Worm (Caenorhabditis elegans) whole organism, young adult: ENCODE data around the gene K04C2.7.

Experiments used
- B0035.1 ChIP-seq: sonication (generic microtip); optimal IDR thresholded peaks from 2 replicates; lab custom pipeline; 2016; ENCODE audit warnings: missing genetic modification characterization, mild to moderate bottlenecking, missing compliant biosample characterization, missing genotype, missing genetic modification reagents
- B0336.3 ChIP-seq: fragments of 200-800 bp; sonication (Bioruptor generic); IDR thresholded peaks from 2 replicates; pipeline ENCODE4 v1.3.6; 2022; ENCODE audit warnings: missing genetic modification characterization, missing compliant biosample characterization
- C06A6.2 ChIP-seq: fragments of 200-800 bp; sonication (Bioruptor generic); conservative IDR thresholded peaks from 2 replicates; pipeline ENCODE4 v1.3.6; 2022; ENCODE audit warnings: missing genetic modification characterization, missing compliant biosample characterization
- C17E4.6 ChIP-seq: fragments of 200-800 bp; sonication (Bioruptor generic); IDR thresholded peaks from 2 replicates; pipeline ENCODE4 v1.3.6; 2022; ENCODE audit warnings: missing genetic modification reagents, missing genetic modification characterization, missing compliant biosample characterization
- F10E7.11 ChIP-seq: sonication (generic microtip); optimal IDR thresholded peaks from 2 replicates; lab custom pipeline; 2017; ENCODE audit warnings: mild to moderate bottlenecking, missing genetic modification characterization, moderate library complexity, missing compliant biosample characterization
- F52B5.7 ChIP-seq: sonication (generic microtip); optimal IDR thresholded peaks from 2 replicates; lab custom pipeline; 2016; ENCODE audit warnings: mild to moderate bottlenecking, missing genetic modification characterization, missing compliant biosample characterization
- F55B11.4 ChIP-seq: sonication (generic microtip); optimal IDR thresholded peaks from 2 replicates; lab custom pipeline; 2016; ENCODE audit warnings: missing compliant biosample characterization, missing genetic modification characterization, borderline replicate concordance; ENCODE audit not compliant: insufficient read depth
- T07F8.4 ChIP-seq: sonication (generic microtip); optimal IDR thresholded peaks from 2 replicates; lab custom pipeline; 2016; ENCODE audit warnings: mild to moderate bottlenecking, missing genetic modification characterization, moderate library complexity, missing compliant biosample characterization
- Y53G8AR.9 ChIP-seq: fragments of 200-800 bp; sonication (Bioruptor generic); conservative IDR thresholded peaks from 2 replicates; pipeline ENCODE4 v1.3.6; 2022; ENCODE audit warnings: missing genetic modification reagents, missing genetic modification characterization, missing compliant biosample characterization
- Y56A3A.18 ChIP-seq: fragments of 200-800 bp; sonication (Bioruptor generic); IDR thresholded peaks from 2 replicates; pipeline ENCODE4 v1.3.6; 2022; ENCODE audit warnings: missing genetic modification reagents, missing genetic modification characterization, missing compliant biosample characterization
- aptf-3 ChIP-seq: fragments of 200-800 bp; sonication (Bioruptor generic); IDR thresholded peaks from 2 replicates; pipeline ENCODE4 v1.3.6; 2022; ENCODE audit warnings: missing genetic modification characterization, missing compliant biosample characterization
- athp-1 ChIP-seq: sonication (generic microtip); optimal IDR thresholded peaks from 2 replicates; lab custom pipeline; 2017; ENCODE audit warnings: mild to moderate bottlenecking, missing genetic modification characterization, missing compliant biosample characterization
- attf-3 ChIP-seq: fragments of 200-800 bp; sonication (Bioruptor generic); conservative IDR thresholded peaks from 2 replicates; pipeline ENCODE4 v1.3.6; 2022; ENCODE audit warnings: missing genetic modification reagents, missing genetic modification characterization, missing compliant biosample characterization
- bed-1 ChIP-seq: fragments of 200-800 bp; sonication (Bioruptor generic); IDR thresholded peaks from 2 replicates; pipeline ENCODE4 v1.3.6; 2022; ENCODE audit warnings: missing genetic modification reagents, missing genetic modification characterization, missing compliant biosample characterization
- bed-2 ChIP-seq: fragments of 200-800 bp; sonication (Bioruptor generic); IDR thresholded peaks from 2 replicates; pipeline ENCODE4 v1.3.6; 2022; ENCODE audit warnings: missing genetic modification reagents, missing genetic modification characterization, missing compliant biosample characterization
- cebp-2 ChIP-seq: fragments of 200-800 bp; sonication (Bioruptor generic); IDR thresholded peaks from 2 replicates; pipeline ENCODE4 v1.3.6; 2022; ENCODE audit warnings: missing genetic modification characterization, missing compliant biosample characterization
- ceh-58 ChIP-seq: fragments of 200-800 bp; sonication (Bioruptor generic); IDR thresholded peaks from 2 replicates; pipeline ENCODE4 v1.3.6; 2022; ENCODE audit warnings: missing genetic modification characterization, missing compliant biosample characterization
- ceh-79 ChIP-seq: sonication (generic microtip); optimal IDR thresholded peaks from 2 replicates; lab custom pipeline; 2017; ENCODE audit warnings: mild to moderate bottlenecking, missing genetic modification characterization, missing compliant biosample characterization
- ceh-91 ChIP-seq: fragments of 200-800 bp; sonication (Bioruptor generic); IDR thresholded peaks from 2 replicates; pipeline ENCODE4 v1.3.6; 2022; ENCODE audit warnings: missing genetic modification reagents, missing genetic modification characterization, missing compliant biosample characterization
- die-1 ChIP-seq: sonication (generic microtip); optimal IDR thresholded peaks from 2 replicates; lab custom pipeline; 2016; ENCODE audit warnings: missing genotype, mild to moderate bottlenecking, missing genetic modification characterization, missing compliant biosample characterization
- efl-1 ChIP-seq: fragments of 150-350 bp; optimal IDR thresholded peaks from 2 replicates; lab custom pipeline; 2014; ENCODE audit warnings: missing biosample characterization, missing genetic modification reagents, missing genetic modification characterization
- egl-44 ChIP-seq: fragments of 200-800 bp; sonication (Bioruptor generic); IDR thresholded peaks from 2 replicates; pipeline ENCODE4 v1.3.6; 2022; ENCODE audit warnings: missing genetic modification reagents, missing genetic modification characterization, missing compliant biosample characterization
- ekl-4 ChIP-seq: fragments of 200-800 bp; sonication (Bioruptor generic); IDR thresholded peaks from 2 replicates; pipeline ENCODE4 v1.3.6; 2022; ENCODE audit warnings: missing genetic modification reagents, missing genetic modification characterization, missing compliant biosample characterization
- ets-4 ChIP-seq: fragments of 200-800 bp; sonication (Bioruptor generic); optimal IDR thresholded peaks from 2 replicates; lab custom pipeline; 2018; ENCODE audit warnings: mild to moderate bottlenecking, missing genetic modification characterization, missing compliant biosample characterization
- hsf-1 ChIP-seq: fragments of 200-800 bp; sonication (Bioruptor generic); IDR thresholded peaks from 2 replicates; pipeline ENCODE4 v1.3.6; 2022; ENCODE audit warnings: missing genetic modification reagents, missing genetic modification characterization, missing compliant biosample characterization
- let-526 ChIP-seq: fragments of 200-800 bp; sonication (Bioruptor generic); IDR thresholded peaks from 2 replicates; pipeline ENCODE4 v1.3.6; 2022; ENCODE audit warnings: missing genetic modification reagents, missing genetic modification characterization, missing compliant biosample characterization
- let-607 ChIP-seq, 2 experiments: fragments of 200-800 bp in 1 of 2; sonication (Bioruptor generic) in 1 of 2; sonication (generic microtip) in 1 of 2; optimal IDR thresholded peaks; 2 replicates each; lab custom pipeline; 2016 to 2018; ENCODE audit warnings: mild to moderate bottlenecking in 2 of 2, missing compliant biosample characterization in 2 of 2, missing genetic modification characterization in 2 of 2, moderate library complexity in 2 of 2, missing genotype in 1 of 2
- lin-35 ChIP-seq, 3 experiments: fragments of 150-350 bp in 2 of 3; sonication (generic microtip) in 1 of 3; optimal IDR thresholded peaks; 2 replicates each; lab custom pipeline; 2014 to 2018; ENCODE audit warnings: missing biosample characterization in 3 of 3, missing genetic modification characterization in 3 of 3, missing genetic modification reagents in 3 of 3
- madf-3 ChIP-seq: fragments of 200-800 bp; sonication (Bioruptor generic); IDR thresholded peaks from 2 replicates; pipeline ENCODE4 v1.3.6; 2022; ENCODE audit warnings: missing genetic modification reagents, missing genetic modification characterization, missing compliant biosample characterization
- mcd-1 ChIP-seq: fragments of 200-800 bp; sonication (Bioruptor generic); IDR thresholded peaks from 2 replicates; pipeline ENCODE4 v1.3.6; 2022; ENCODE audit warnings: missing genetic modification reagents, missing genetic modification characterization, missing compliant biosample characterization
- mel-28 ChIP-seq: sonication (generic microtip); optimal IDR thresholded peaks from 2 replicates; lab custom pipeline; 2016; ENCODE audit warnings: borderline replicate concordance, mild to moderate bottlenecking, missing genetic modification characterization, missing compliant biosample characterization
- mes-4 ChIP-seq: sonication (generic microtip); optimal IDR thresholded peaks from 2 replicates; lab custom pipeline; 2016; ENCODE audit warnings: missing genotype, missing genetic modification characterization, missing compliant biosample characterization
- nfyb-1 ChIP-seq: fragments of 200-800 bp; sonication (Bioruptor generic); IDR thresholded peaks from 2 replicates; pipeline ENCODE4 v1.3.6; 2022; ENCODE audit warnings: missing genetic modification reagents, missing genetic modification characterization, missing compliant biosample characterization
- nhr-80 ChIP-seq: sonication (generic microtip); optimal IDR thresholded peaks from 2 replicates; lab custom pipeline; 2016; ENCODE audit warnings: missing genetic modification characterization, missing compliant biosample characterization
- rec-8 ChIP-seq, 2 experiments: sonication (generic microtip); optimal IDR thresholded peaks; 2 replicates each; lab custom pipeline; 2016; ENCODE audit warnings: mild to moderate bottlenecking in 2 of 2, missing genetic modification characterization in 2 of 2, missing genetic modification reagents in 2 of 2, missing genotype in 2 of 2, missing biosample characterization in 1 of 2, missing compliant biosample characterization in 1 of 2, moderate library complexity in 1 of 2
- sea-2 ChIP-seq: fragments of 200-800 bp; sonication (Bioruptor generic); IDR thresholded peaks from 2 replicates; pipeline ENCODE4 v1.3.6; 2022; ENCODE audit warnings: missing genetic modification characterization, missing compliant biosample characterization
- snpc-1.1 ChIP-seq: sonication (generic microtip); optimal IDR thresholded peaks from 2 replicates; lab custom pipeline; 2017; ENCODE audit warnings: missing genetic modification characterization, mild to moderate bottlenecking, missing compliant biosample characterization, antibody characterized with exemption, moderate library complexity, missing genotype, missing genetic modification reagents; ENCODE audit not compliant: insufficient read depth
- snpc-1.3 ChIP-seq: sonication (generic microtip); optimal IDR thresholded peaks from 2 replicates; lab custom pipeline; 2017; ENCODE audit warnings: missing genetic modification characterization, mild to moderate bottlenecking, missing compliant biosample characterization, antibody characterized with exemption, moderate library complexity, missing genotype, missing genetic modification reagents; ENCODE audit not compliant: insufficient read depth
- snpc-4 ChIP-seq, 5 experiments: fragments of 150-350 bp in 1 of 5; sonication (generic microtip) in 4 of 5; optimal IDR thresholded peaks; 2 replicates each; lab custom pipeline; 2014 to 2018; ENCODE audit warnings: missing genetic modification characterization in 5 of 5, missing biosample characterization in 3 of 5, antibody characterized with exemption in 2 of 5, mild to moderate bottlenecking in 2 of 5, missing compliant biosample characterization in 2 of 5, missing genotype in 2 of 5, moderate library complexity in 2 of 5, missing genetic modification reagents in 1 of 5
- somi-1 ChIP-seq: fragments of 200-800 bp; sonication (Bioruptor generic); optimal IDR thresholded peaks from 2 replicates; lab custom pipeline; 2018; ENCODE audit warnings: mild to moderate bottlenecking, missing genetic modification characterization, missing compliant biosample characterization
- sptf-2 ChIP-seq: fragments of 200-800 bp; sonication (Bioruptor generic); optimal IDR thresholded peaks from 2 replicates; lab custom pipeline; 2018; ENCODE audit warnings: mild to moderate bottlenecking, missing genetic modification characterization, missing compliant biosample characterization
- tlf-1 ChIP-seq: fragments of 200-800 bp; sonication (Bioruptor generic); optimal IDR thresholded peaks from 2 replicates; lab custom pipeline; 2018; ENCODE audit warnings: mild to moderate bottlenecking, missing genetic modification characterization, missing compliant biosample characterization
- unc-62 ChIP-seq: fragments of 150-350 bp; optimal IDR thresholded peaks from 2 replicates; lab custom pipeline; 2014; ENCODE audit warnings: missing biosample characterization, missing genetic modification reagents, missing genetic modification characterization
- xnd-1 ChIP-seq: sonication (generic microtip); optimal IDR thresholded peaks from 2 replicates; lab custom pipeline; 2016; ENCODE audit warnings: missing genotype, missing genetic modification reagents, missing genetic modification characterization, missing compliant biosample characterization
- ztf-25 ChIP-seq: fragments of 200-800 bp; sonication (Bioruptor generic); IDR thresholded peaks from 2 replicates; pipeline ENCODE4 v1.3.6; 2022; ENCODE audit warnings: missing genetic modification reagents, missing genetic modification characterization, missing compliant biosample characterization
- ztf-26 ChIP-seq: sonication (generic microtip); optimal IDR thresholded peaks from 2 replicates; lab custom pipeline; 2017; ENCODE audit warnings: missing genetic modification characterization, missing compliant biosample characterization
- ztf-28 ChIP-seq: fragments of 200-800 bp; sonication (Bioruptor generic); IDR thresholded peaks from 2 replicates; pipeline ENCODE4 v1.3.6; 2022; ENCODE audit warnings: missing genetic modification reagents, missing genetic modification characterization, missing compliant biosample characterization

The K04C2.7 gene

ce11 chrIII:6888497-6888896 is 7.6 kb downstream of the K04C2.7 start (continued):
- no peak for TF ChIP-seq cebp-2 (GFP tag; lab: Robert Waterston, UW)
- TF ChIP-seq snpc-4 (GFP tag; optimal IDR thresholded peaks at IDR 0.05; lab: Kevin White, UChicago) = peak; percentile 16
- TF ChIP-seq snpc-4 (tag; optimal IDR thresholded peaks at IDR 0.05; lab: Kevin White, UChicago) = peak in 3 of 4 experiments; percentile 15 to 45 (median 31)
- peak in 1 of 2 experiments; percentile 43 for TF ChIP-seq rec-8 (tag; optimal IDR thresholded peaks at IDR 0.05; lab: Kevin White, UChicago)
- no peak for TF ChIP-seq ekl-4 (GFP tag; lab: Robert Waterston, UW)
- no peak for TF ChIP-seq unc-62 (GFP tag; lab: Kevin White, UChicago)
- no peak for TF ChIP-seq Y56A3A.18 (GFP tag; lab: Robert Waterston, UW)
- TF ChIP-seq C17E4.6 (GFP tag; lab: Robert Waterston, UW) = no peak
- TF ChIP-seq B0035.1 (tag; lab: Kevin White, UChicago) = no peak
- no peak for TF ChIP-seq sea-2 (GFP tag; lab: Robert Waterston, UW)
- TF ChIP-seq egl-44 (GFP tag; lab: Robert Waterston, UW) = 0 out of 2 replicates have a peak, but pooled peaks have one; percentile 83
- no peak for TF ChIP-seq somi-1 (GFP tag; lab: Kevin White, UChicago)
- TF ChIP-seq die-1 (tag; lab: Kevin White, UChicago) = peak; percentile 75
- peak; percentile 26 for TF ChIP-seq ztf-26 (tag; lab: Kevin White, UChicago)
- TF ChIP-seq C06A6.2 (GFP tag; lab: Robert Waterston, UW) = no peak
- no peak for TF ChIP-seq attf-3 (GFP tag; lab: Robert Waterston, UW)
- no peak for TF ChIP-seq ceh-91 (GFP tag; lab: Robert Waterston, UW)
- TF ChIP-seq nhr-80 = no peak
- TF ChIP-seq mcd-1 (GFP tag; lab: Robert Waterston, UW) = peak; percentile 43; the same call in 1 of the 2 replicates
- TF ChIP-seq mel-28 (tag; lab: Kevin White, UChicago) = no peak
- TF ChIP-seq ceh-58 (GFP tag; lab: Robert Waterston, UW) = 0 out of 2 replicates have a peak, but pooled peaks have one; percentile 3
- no peak for TF ChIP-seq Y53G8AR.9
- TF ChIP-seq nfyb-1 (GFP tag; lab: Robert Waterston, UW) = peak; percentile 67; the same call in 1 of the 2 replicates
- TF ChIP-seq xnd-1 = no peak
- no peak for TF ChIP-seq aptf-3 (GFP tag; lab: Robert Waterston, UW)
- peak in 1 of 3 experiments; percentile 40 for TF ChIP-seq lin-35 (GFP tag; optimal IDR thresholded peaks at IDR 0.05; lab: Kevin White, UChicago)
- no peak for TF ChIP-seq bed-2 (GFP tag; lab: Robert Waterston, UW)
- no peak for TF ChIP-seq sptf-2 (GFP tag; lab: Kevin White, UChicago)
- TF ChIP-seq let-526 (GFP tag; lab: Robert Waterston, UW) = peak; percentile 53; the same call in 1 of the 2 replicates
- peak; percentile 38 for TF ChIP-seq athp-1 (tag; lab: Kevin White, UChicago)
- TF ChIP-seq hsf-1 (GFP tag; lab: Robert Waterston, UW) = no peak
- no peak for TF ChIP-seq snpc-1.1 (tag; lab: Kevin White, UChicago)
- no peak for TF ChIP-seq F55B11.4
- no peak for TF ChIP-seq ztf-28 (GFP tag; lab: Robert Waterston, UW)
- no peak for TF ChIP-seq F10E7.11
- TF ChIP-seq B0336.3 = no peak
- TF ChIP-seq madf-3 (GFP tag; lab: Robert Waterston, UW) = 0 out of 2 replicates have a peak, but pooled peaks have one; percentile 19
- peak; percentile 13 for TF ChIP-seq snpc-1.3 (tag; lab: Kevin White, UChicago)
- TF ChIP-seq let-607 (tag; optimal IDR thresholded peaks at IDR 0.05; lab: Kevin White, UChicago) = no peak
- no peak for TF ChIP-seq tlf-1 (GFP tag; lab: Kevin White, UChicago)
- TF ChIP-seq mes-4 (tag; lab: Kevin White, UChicago) = no peak
- TF ChIP-seq ceh-79 (tag; lab: Kevin White, UChicago) = no peak
- TF ChIP-seq F52B5.7 (tag; lab: Kevin White, UChicago) = no peak
- no peak for TF ChIP-seq ets-4 (GFP tag; lab: Kevin White, UChicago)
- TF ChIP-seq T07F8.4 = peak; percentile 21
- TF ChIP-seq bed-1 (GFP tag; lab: Robert Waterston, UW) = no peak
- TF ChIP-seq efl-1 (GFP tag; lab: Kevin White, UChicago) = no peak
- 0 out of 2 replicates have a peak, but pooled peaks have one; percentile 7 for TF ChIP-seq ztf-25
